Worm (Caenorhabditis elegans) whole organism, L4 larva: ENCODE results near the gene nex-3.

Experiments
- Y105C5A.15 ChIP-seq: fragments of 200-800 bp; sonication (Bioruptor generic); IDR thresholded peaks from 2 replicates; pipeline ENCODE4 v1.3.6; 2022; ENCODE audit warnings: missing genetic modification characterization, missing compliant biosample characterization
- Y75B8A.6 ChIP-seq: fragments of 200-800 bp; sonication (Bioruptor generic); IDR thresholded peaks from 2 replicates; pipeline ENCODE4 v1.3.6; 2022; ENCODE audit warnings: missing genetic modification reagents, missing genetic modification characterization, missing compliant biosample characterization
- ZK337.2 ChIP-seq: fragments of 200-800 bp; sonication (Bioruptor generic); IDR thresholded peaks from 2 replicates; pipeline ENCODE4 v1.3.6; 2022; ENCODE audit warnings: missing genetic modification reagents, missing genetic modification characterization, missing compliant biosample characterization
- ZK546.5 ChIP-seq, 2 experiments: sonication (generic microtip); optimal IDR thresholded peaks; 2 replicates each; lab custom pipeline; 2017; ENCODE audit warnings: missing biosample characterization in 2 of 2, missing genetic modification characterization in 2 of 2
- aha-1 ChIP-seq: fragments of 150-350 bp; peaks from one replicate; lab custom pipeline; 2014; ENCODE audit warnings: missing biosample characterization, missing genetic modification characterization
- ama-1 ChIP-seq: fragments of 150-350 bp; optimal IDR thresholded peaks from 2 replicates; lab custom pipeline; 2014; ENCODE audit warnings: inconsistent platforms, mixed read lengths
- attf-4 ChIP-seq: sonication (generic microtip); optimal IDR thresholded peaks from 3 replicates; lab custom pipeline; 2017; ENCODE audit warnings: missing biosample characterization, missing genetic modification characterization
- ceh-44 ChIP-seq: fragments of 200-800 bp; sonication (Bioruptor generic); IDR thresholded peaks from 2 replicates; pipeline ENCODE4 v1.3.6; 2022; ENCODE audit warnings: missing genetic modification reagents, missing genetic modification characterization, missing compliant biosample characterization
- ceh-82 ChIP-seq: sonication (generic microtip); optimal IDR thresholded peaks from 2 replicates; lab custom pipeline; 2017; ENCODE audit warnings: missing biosample characterization, missing genetic modification characterization
- ces-1 ChIP-seq: fragments of 150-350 bp; sonication (generic microtip); optimal IDR thresholded peaks from 4 replicates; lab custom pipeline; 2014; ENCODE audit warnings: missing biosample characterization, missing genetic modification reagents, missing genetic modification characterization
- cey-2 ChIP-seq: sonication (generic microtip); optimal IDR thresholded peaks from 3 replicates; lab custom pipeline; 2017; ENCODE audit warnings: missing genetic modification characterization, mild to moderate bottlenecking, missing compliant biosample characterization, antibody characterized with exemption, borderline replicate concordance; ENCODE audit not compliant: insufficient read depth
- ctbp-1 ChIP-seq: fragments of 200-800 bp; sonication (Bioruptor generic); IDR thresholded peaks from 2 replicates; pipeline ENCODE4 v1.3.6; 2022; ENCODE audit warnings: missing genetic modification reagents, missing genetic modification characterization, missing compliant biosample characterization
- dmd-8 ChIP-seq: fragments of 200-800 bp; sonication (Bioruptor generic); IDR thresholded peaks from 2 replicates; pipeline ENCODE4 v1.3.6; 2022; ENCODE audit warnings: missing genetic modification characterization, missing compliant biosample characterization
- dpl-1 ChIP-seq: fragments of 150-350 bp; optimal IDR thresholded peaks from 2 replicates; lab custom pipeline; 2014; ENCODE audit warnings: missing biosample characterization, missing genetic modification reagents, missing genetic modification characterization
- duxl-1 ChIP-seq: sonication (generic microtip); optimal IDR thresholded peaks from 2 replicates; lab custom pipeline; 2016; ENCODE audit warnings: mild to moderate bottlenecking, missing genetic modification characterization, moderate library complexity, missing compliant biosample characterization; ENCODE audit not compliant: poor library complexity
- dve-1 ChIP-seq: sonication (generic microtip); optimal IDR thresholded peaks from 2 replicates; lab custom pipeline; 2017; ENCODE audit warnings: antibody characterized with exemption, mild to moderate bottlenecking, missing genetic modification characterization, missing compliant biosample characterization; ENCODE audit not compliant: insufficient read depth
- egl-43 ChIP-seq: fragments of 200-800 bp; sonication (Bioruptor generic); IDR thresholded peaks from 2 replicates; pipeline ENCODE4 v1.3.6; 2022; ENCODE audit warnings: missing genetic modification reagents, missing genetic modification characterization, missing compliant biosample characterization
- hlh-30 ChIP-seq: sonication (generic microtip); optimal IDR thresholded peaks from 2 replicates; lab custom pipeline; 2017; ENCODE audit warnings: antibody characterized with exemption, mild to moderate bottlenecking, missing genetic modification characterization, missing compliant biosample characterization; ENCODE audit not compliant: insufficient read depth
- jun-1 ChIP-seq: fragments of 150-350 bp; optimal IDR thresholded peaks from 2 replicates; lab custom pipeline; 2014; ENCODE audit warnings: missing biosample characterization, missing genetic modification reagents, missing genetic modification characterization
- lim-7 ChIP-seq: fragments of 200-800 bp; sonication (Bioruptor generic); IDR thresholded peaks from 2 replicates; pipeline ENCODE4 v1.3.6; 2022; ENCODE audit warnings: missing genetic modification characterization, missing compliant biosample characterization
- lsy-2 ChIP-seq, 2 experiments: fragments of 150-350 bp in 1 of 2; sonication (generic microtip) in 1 of 2; optimal IDR thresholded peaks; 2 replicates each; lab custom pipeline; 2014 to 2017; ENCODE audit warnings: missing biosample characterization in 2 of 2, missing genetic modification characterization in 2 of 2
- madf-9 ChIP-seq: fragments of 200-800 bp; sonication (Bioruptor generic); conservative IDR thresholded peaks from 2 replicates; pipeline ENCODE4 v1.3.6; 2022; ENCODE audit warnings: missing genetic modification reagents, missing genetic modification characterization, missing compliant biosample characterization
- mdl-1 ChIP-seq, 2 experiments: fragments of 150-350 bp in 1 of 2; sonication (generic microtip) in 1 of 2; optimal IDR thresholded peaks; 2 replicates each; lab custom pipeline; 2014 to 2017; ENCODE audit warnings: missing biosample characterization in 2 of 2, missing genetic modification characterization in 2 of 2
- mdt-29 ChIP-seq: fragments of 200-800 bp; sonication (Bioruptor generic); IDR thresholded peaks from 2 replicates; pipeline ENCODE4 v1.3.6; 2022; ENCODE audit warnings: missing genetic modification reagents, missing genetic modification characterization, missing compliant biosample characterization
- mxl-2 ChIP-seq: fragments of 200-800 bp; sonication (Bioruptor generic); conservative IDR thresholded peaks from 2 replicates; pipeline ENCODE4 v1.3.6; 2022; ENCODE audit warnings: missing genetic modification reagents, missing genetic modification characterization, missing compliant biosample characterization
- nhr-10 ChIP-seq: fragments of 150-350 bp; optimal IDR thresholded peaks from 2 replicates; lab custom pipeline; 2014; ENCODE audit warnings: missing biosample characterization, missing genetic modification characterization
- nhr-102 ChIP-seq: sonication (generic microtip); optimal IDR thresholded peaks from 2 replicates; lab custom pipeline; 2016; ENCODE audit warnings: mild to moderate bottlenecking, missing genetic modification characterization, moderate library complexity, missing compliant biosample characterization
- nhr-11 ChIP-seq: fragments of 150-350 bp; optimal IDR thresholded peaks from 2 replicates; lab custom pipeline; 2014; ENCODE audit warnings: missing biosample characterization, missing genetic modification characterization
- nhr-111 ChIP-seq: fragments of 200-800 bp; sonication (Bioruptor generic); optimal IDR thresholded peaks from 2 replicates; lab custom pipeline; 2018; ENCODE audit warnings: mild to moderate bottlenecking, missing genetic modification characterization, missing compliant biosample characterization
- nhr-237 ChIP-seq: sonication (generic microtip); optimal IDR thresholded peaks from 2 replicates; lab custom pipeline; 2017; ENCODE audit warnings: missing biosample characterization, missing genetic modification characterization
- nhr-25 ChIP-seq: sonication (generic microtip); optimal IDR thresholded peaks from 2 replicates; lab custom pipeline; 2017; ENCODE audit warnings: missing genetic modification characterization, mild to moderate bottlenecking, missing compliant biosample characterization, antibody characterized with exemption, moderate library complexity, borderline replicate concordance; ENCODE audit not compliant: insufficient read depth
- nhr-28 ChIP-seq: fragments of 150-350 bp; optimal IDR thresholded peaks from 2 replicates; lab custom pipeline; 2014; ENCODE audit warnings: missing biosample characterization, missing genetic modification characterization
- nhr-42 ChIP-seq: fragments of 200-800 bp; sonication (Bioruptor generic); IDR thresholded peaks from 2 replicates; pipeline ENCODE4 v1.3.6; 2022; ENCODE audit warnings: missing genetic modification characterization, missing compliant biosample characterization
- nhr-48 ChIP-seq: sonication (generic microtip); optimal IDR thresholded peaks from 2 replicates; lab custom pipeline; 2016; ENCODE audit warnings: mild to moderate bottlenecking, missing genetic modification characterization, missing compliant biosample characterization
- nhr-6 ChIP-seq: fragments of 150-350 bp; optimal IDR thresholded peaks from 2 replicates; lab custom pipeline; 2014; ENCODE audit warnings: missing biosample characterization, missing genetic modification characterization
- pha-4 ChIP-seq, 2 experiments: fragments of 150-350 bp in 1 of 2; fragments of 200-800 bp in 1 of 2; sonication (Bioruptor generic) in 1 of 2; IDR thresholded peaks in 1 of 2; optimal IDR thresholded peaks in 1 of 2; 2 replicates each; pipeline versions ENCODE4 v1.3.6 to Lab custom; 2014 to 2022; ENCODE audit warnings: missing genetic modification characterization in 2 of 2, missing genetic modification reagents in 2 of 2, missing biosample characterization in 1 of 2, missing compliant biosample characterization in 1 of 2
- php-3 ChIP-seq: fragments of 200-800 bp; sonication (Bioruptor generic); IDR thresholded peaks from 2 replicates; pipeline ENCODE4 v1.3.6; 2022; ENCODE audit warnings: missing genetic modification reagents, missing genetic modification characterization, missing compliant biosample characterization
- pqm-1 ChIP-seq: sonication (generic microtip); optimal IDR thresholded peaks from 2 replicates; lab custom pipeline; 2017; ENCODE audit warnings: missing biosample characterization, missing genetic modification characterization
- sdz-12 ChIP-seq: fragments of 200-800 bp; sonication (Bioruptor generic); optimal IDR thresholded peaks from 2 replicates; lab custom pipeline; 2018; ENCODE audit warnings: mild to moderate bottlenecking, missing genetic modification characterization, missing compliant biosample characterization
- snpc-1.2 ChIP-seq: fragments of 200-800 bp; sonication (Bioruptor generic); IDR thresholded peaks from 2 replicates; pipeline ENCODE4 v1.3.6; 2022; ENCODE audit warnings: missing genetic modification reagents, missing genetic modification characterization, missing compliant biosample characterization
- snpc-4 ChIP-seq: fragments of 150-350 bp; optimal IDR thresholded peaks from 2 replicates; lab custom pipeline; 2014; ENCODE audit warnings: missing biosample characterization, missing genetic modification characterization
- spr-1 ChIP-seq: sonication (generic microtip); optimal IDR thresholded peaks from 2 replicates; lab custom pipeline; 2016; ENCODE audit warnings: mild to moderate bottlenecking, missing genetic modification characterization, missing compliant biosample characterization
- spr-3 ChIP-seq: fragments of 200-800 bp; sonication (Bioruptor generic); optimal IDR thresholded peaks from 2 replicates; lab custom pipeline; 2018; ENCODE audit warnings: mild to moderate bottlenecking, missing genetic modification characterization, missing compliant biosample characterization
- unc-62 ChIP-seq, 3 experiments: fragments of 150-350 bp in 1 of 3; sonication (generic microtip); optimal IDR thresholded peaks in 2 of 3; peaks in 1 of 3; 1 replicate in 1 of 3; 2 replicates in 2 of 3; lab custom pipeline; 2014 to 2017; ENCODE audit warnings: missing biosample characterization in 3 of 3, missing genetic modification characterization in 3 of 3, missing genetic modification reagents in 3 of 3, missing genotype in 1 of 3
- vab-7 ChIP-seq: fragments of 200-800 bp; sonication (Bioruptor generic); IDR thresholded peaks from 2 replicates; pipeline ENCODE4 v1.3.6; 2022; ENCODE audit warnings: missing genetic modification reagents, missing genetic modification characterization, missing compliant biosample characterization
- zfp-2 ChIP-seq: sonication (generic microtip); optimal IDR thresholded peaks from 2 replicates; lab custom pipeline; 2016; ENCODE audit warnings: mild to moderate bottlenecking, missing genetic modification characterization, missing compliant biosample characterization
- zfp-3 ChIP-seq: fragments of 200-800 bp; sonication (Bioruptor generic); conservative IDR thresholded peaks from 2 replicates; pipeline ENCODE4 v1.3.6; 2022; ENCODE audit warnings: missing genetic modification reagents, missing genetic modification characterization, missing compliant biosample characterization

The nex-3 gene

ce11 chrIII:4468812-4469211 is 26.9 kb downstream of the nex-3 start, which contains the start of gene mstr-2:
Gene mstr-2, plus strand, starts transcription at chrIII:4469112.
- TF ChIP-seq unc-62 (GFP tag; optimal IDR thresholded peaks at IDR 0.05 in 1 of 2; lab: Kevin White, UChicago) (peak in 1 of 2 experiments; percentile 48), unc-62 (tag; optimal IDR thresholded peaks at IDR 0.05; lab: Kevin White, UChicago) (no peak), hlh-30 (tag; lab: Kevin White, UChicago) (no peak)

DNA sequence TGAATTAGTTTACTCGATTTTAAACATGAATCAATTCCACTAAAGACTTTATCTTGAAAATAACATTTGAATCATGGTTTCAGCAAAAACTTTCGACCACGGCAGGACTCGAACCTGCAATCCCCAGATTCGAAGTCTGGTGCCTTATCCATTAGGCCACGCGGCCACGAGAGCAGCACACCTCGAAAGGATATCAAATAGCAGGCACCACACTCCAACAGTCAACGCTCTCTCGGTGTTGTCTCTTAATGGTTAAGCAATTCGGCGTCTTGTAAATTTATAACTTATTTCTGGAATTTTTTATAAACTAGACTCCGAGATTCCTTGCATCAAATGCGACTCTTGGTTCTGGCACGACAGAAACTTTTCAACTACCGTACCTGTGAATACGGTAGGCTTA is 28.9 kb downstream of the nex-3 start:
- TF ChIP-seq ZK546.5 (tag; optimal IDR thresholded peaks at IDR 0.05; lab: Kevin White, UChicago) (no peak), dmd-8 (GFP tag; lab: Robert Waterston, UW) (peak; percentile 86), dve-1 (peak; percentile 67), Y75B8A.6 (GFP tag; lab: Robert Waterston, UW) (0 out of 2 replicates have a peak, but pooled peaks have one; percentile 54), spr-1 (peak; percentile 82), ceh-44 (GFP tag; lab: Robert Waterston, UW) (peak; percentile 87), nhr-111 (GFP tag; lab: Kevin White, UChicago) (peak; percentile 67), egl-43 (GFP tag; lab: Robert Waterston, UW) (peak; percentile 91), nhr-28 (tag; lab: Kevin White, UChicago) (peak; percentile 9), dpl-1 (peak; percentile 33), mdt-29 (peak; percentile 81), nhr-11 (tag; lab: Kevin White, UChicago) (no peak), php-3 (GFP tag; lab: Robert Waterston, UW) (peak; percentile 35; the same call in 1 of the 2 replicates), ceh-82 (tag; lab: Kevin White, UChicago) (no peak), Y105C5A.15 (GFP tag; lab: Robert Waterston, UW) (peak; percentile 85), cey-2 (tag; lab: Kevin White, UChicago) (no peak), nhr-237 (tag; lab: Kevin White, UChicago) (no peak), snpc-4 (tag; lab: Kevin White, UChicago) (no peak), snpc-1.2 (GFP tag; lab: Robert Waterston, UW) (peak; percentile 74), pqm-1 (tag; lab: Kevin White, UChicago) (no peak), zfp-3 (GFP tag; lab: Robert Waterston, UW) (peak; percentile 83), nhr-6 (no peak), zfp-2 (tag; lab: Kevin White, UChicago) (peak; percentile 50), ctbp-1 (GFP tag; lab: Robert Waterston, UW) (peak; percentile 87), lsy-2 (tag; optimal IDR thresholded peaks at IDR 0.05; lab: Kevin White, UChicago) (peak; percentile 13 to 88), mxl-2 (no peak), nhr-10 (no peak), ces-1 (no peak), pha-4 (GFP tag; IDR thresholded peaks at IDR 0.05; lab: Robert Waterston, UW) (peak; percentile 75), pha-4 (tag; optimal IDR thresholded peaks at IDR 0.05; lab: Kevin White, UChicago) (no peak), lim-7 (GFP tag; lab: Robert Waterston, UW) (peak; percentile 84), spr-3 (GFP tag; lab: Kevin White, UChicago) (peak; percentile 84), aha-1 (tag; lab: Kevin White, UChicago) (peak; percentile 35), sdz-12 (GFP tag; lab: Kevin White, UChicago) (peak; percentile 53), duxl-1 (tag; lab: Kevin White, UChicago) (peak; percentile 86), unc-62 (GFP tag; optimal IDR thresholded peaks at IDR 0.05 in 1 of 2; lab: Kevin White, UChicago) (peak in 1 of 2 experiments; percentile 88), unc-62 (tag; optimal IDR thresholded peaks at IDR 0.05; lab: Kevin White, UChicago) (no peak), madf-9 (GFP tag; lab: Robert Waterston, UW) (peak; percentile 52; the same call in 1 of the 2 replicates), nhr-25 (tag; lab: Kevin White, UChicago) (peak; percentile 79), ama-1 (lab: Kevin White, UChicago) (no peak), attf-4 (tag; lab: Kevin White, UChicago) (no peak), mdl-1 (tag; optimal IDR thresholded peaks at IDR 0.05; lab: Kevin White, UChicago) (no peak), nhr-48 (tag; lab: Kevin White, UChicago) (peak; percentile 80), nhr-42 (GFP tag; lab: Robert Waterston, UW) (peak; percentile 78), nhr-102 (tag; lab: Kevin White, UChicago) (peak; percentile 90), jun-1 (tag; lab: Kevin White, UChicago) (no peak), ZK337.2 (no peak), vab-7 (GFP tag; lab: Robert Waterston, UW) (peak; percentile 85)
